Fruit fly (Drosophila melanogaster) whole organism, wandering third instar larva: ENCODE results near the gene GstO1.

ENCODE experiments used
- Abd-B ChIP-seq: fragments of >200 bp; optimal IDR thresholded peaks from 2 replicates; lab custom pipeline; 2017; ENCODE audit warnings: missing biosample characterization, missing genetic modification characterization
- Rel ChIP-seq, 2 experiments: fragments of 200-800 bp; sonication (Bioruptor generic) in 1 of 2; optimal IDR thresholded peaks; 2 replicates in 1 of 2; 3 replicates in 1 of 2; lab custom pipeline; 2016 to 2019; ENCODE audit warnings: mild to moderate bottlenecking in 2 of 2, missing biosample characterization in 2 of 2, missing genetic modification characterization in 2 of 2, moderate library complexity in 1 of 2
- brk ChIP-seq: fragments of 200-800 bp; sonication (Bioruptor generic); optimal IDR thresholded peaks from 2 replicates; lab custom pipeline; 2016; ENCODE audit warnings: missing biosample characterization, mild to moderate bottlenecking, missing genetic modification characterization
- dmrt93B ChIP-seq: fragments of 200-800 bp; sonication (Bioruptor generic); optimal IDR thresholded peaks from 2 replicates; lab custom pipeline; 2018; ENCODE audit warnings: missing biosample characterization, mild to moderate bottlenecking, missing genetic modification characterization
- fru ChIP-seq: fragments of 200-800 bp; sonication (Bioruptor generic); optimal IDR thresholded peaks from 3 replicates; lab custom pipeline; 2016; ENCODE audit warnings: missing biosample characterization, mild to moderate bottlenecking, missing genetic modification characterization
- h ChIP-seq: fragments of 200-800 bp; sonication (Bioruptor generic); optimal IDR thresholded peaks from 3 replicates; lab custom pipeline; 2016; ENCODE audit warnings: missing biosample characterization, mild to moderate bottlenecking, missing genetic modification characterization
- rgr ChIP-seq: fragments of 200-800 bp; sonication (Bioruptor generic); optimal IDR thresholded peaks from 3 replicates; lab custom pipeline; 2016; ENCODE audit warnings: missing biosample characterization, mild to moderate bottlenecking, missing genetic modification characterization

DNA sequence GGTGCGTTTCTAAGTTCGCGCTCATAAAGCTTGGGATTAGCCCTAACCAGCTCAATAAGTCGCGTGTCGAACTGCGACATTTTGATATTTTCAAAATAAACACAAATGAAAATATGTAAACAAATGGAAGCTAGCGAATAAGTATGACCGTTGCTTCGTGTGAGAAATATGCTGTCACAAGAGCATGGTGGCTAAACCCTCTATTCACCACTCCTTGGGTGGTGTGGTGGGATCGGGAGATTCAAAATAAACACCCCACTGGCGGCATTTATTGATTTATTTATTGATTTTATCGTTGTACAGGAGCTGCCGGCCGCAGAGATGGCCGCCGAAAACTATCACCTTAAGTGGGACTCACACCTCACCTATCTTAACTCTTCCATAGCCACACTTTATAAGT, 9.9 kb downstream of the GstO1 start, which contains the start of gene CG6683:
- no peak for TF ChIP-seq rgr (GFP tag; lab: Kevin White, UChicago)
- no peak for TF ChIP-seq brk (GFP tag; lab: Kevin White, UChicago)
- no peak for TF ChIP-seq Rel (GFP tag; optimal IDR thresholded peaks at IDR 0.05; lab: Kevin White, UChicago)
- TF ChIP-seq Rel (tag; optimal IDR thresholded peaks at IDR 0.05; lab: Kevin White, UChicago): no peak
- no peak for TF ChIP-seq fru (GFP tag; lab: Kevin White, UChicago)
- no peak for TF ChIP-seq h (GFP tag; lab: Kevin White, UChicago)
- no peak for TF ChIP-seq Abd-B
- TF ChIP-seq dmrt93B: no peak
